Fruit fly (Drosophila melanogaster) whole organism, adult: Measurements from ENCODE around the gene Pex16.

Source experiments
- CG11617 ChIP-seq: fragments of 200-800 bp; sonication (Bioruptor generic); optimal IDR thresholded peaks from 2 replicates; lab custom pipeline; 2017; ENCODE audit warnings: mild to moderate bottlenecking, missing biosample characterization, missing genetic modification reagents, missing genetic modification characterization
- CG12768 ChIP-seq: fragments of 200-800 bp; sonication (Bioruptor generic); optimal IDR thresholded peaks from 2 replicates; lab custom pipeline; 2017; ENCODE audit warnings: missing biosample characterization, missing genetic modification characterization, mild to moderate bottlenecking, moderate library complexity, missing genetic modification reagents
- CG1620 ChIP-seq: fragments of 200-800 bp; sonication (Bioruptor generic); optimal IDR thresholded peaks from 2 replicates; lab custom pipeline; 2016; ENCODE audit warnings: missing biosample characterization, missing genetic modification characterization
- CG5204 ChIP-seq: fragments of 200-800 bp; sonication (Bioruptor generic); optimal IDR thresholded peaks from 2 replicates; lab custom pipeline; 2016; ENCODE audit warnings: missing biosample characterization, missing genetic modification characterization
- CG7101 ChIP-seq: fragments of 200-800 bp; sonication (Bioruptor generic); optimal IDR thresholded peaks from 2 replicates; lab custom pipeline; 2018; ENCODE audit warnings: missing biosample characterization, mild to moderate bottlenecking, missing genetic modification characterization, moderate library complexity
- Clk ChIP-seq: fragments of 200-800 bp; sonication (Bioruptor generic); optimal IDR thresholded peaks from 2 replicates; lab custom pipeline; 2017; ENCODE audit warnings: missing biosample characterization, missing genetic modification characterization
- Mnt ChIP-seq: fragments of 200-800 bp; sonication (Bioruptor generic); optimal IDR thresholded peaks from 2 replicates; lab custom pipeline; 2016; ENCODE audit warnings: missing biosample characterization, mild to moderate bottlenecking, missing genetic modification characterization
- bab1 ChIP-seq: fragments of 200-800 bp; sonication (Bioruptor generic); optimal IDR thresholded peaks from 3 replicates; lab custom pipeline; 2019; ENCODE audit warnings: missing biosample characterization, mild to moderate bottlenecking, missing genetic modification characterization, moderate library complexity
- kay ChIP-seq: fragments of 200-800 bp; sonication (Bioruptor generic); peaks from one replicate; lab custom pipeline; 2016; ENCODE audit warnings: missing biosample characterization, missing genetic modification characterization, borderline replicate concordance
- ovo ChIP-seq: fragments of 200-800 bp; sonication (Bioruptor generic); optimal IDR thresholded peaks from 2 replicates; lab custom pipeline; 2016; ENCODE audit warnings: missing biosample characterization, missing genetic modification characterization
- pad ChIP-seq: fragments of 200-800 bp; sonication (Bioruptor generic); optimal IDR thresholded peaks from 3 replicates; lab custom pipeline; 2017; ENCODE audit warnings: missing biosample characterization, missing genetic modification characterization, mild to moderate bottlenecking, moderate library complexity, missing genetic modification reagents
- tj ChIP-seq: fragments of 200-800 bp; sonication (Bioruptor generic); optimal IDR thresholded peaks from 3 replicates; lab custom pipeline; 2017; ENCODE audit warnings: missing biosample characterization, mild to moderate bottlenecking, missing genetic modification characterization, moderate library complexity
- toe ChIP-seq: fragments of 200-800 bp; sonication (Bioruptor generic); optimal IDR thresholded peaks from 2 replicates; lab custom pipeline; 2016; ENCODE audit warnings: missing biosample characterization, missing genetic modification characterization

dm6 chr3L:20784394-20784793 lies 6.3 kb upstream of the Pex16 start:
- TF ChIP-seq bab1 (no peak), CG12768 (GFP tag; lab: Kevin White, UChicago) (no peak), CG11617 (GFP tag; lab: Kevin White, UChicago) (no peak), toe (GFP tag; lab: Kevin White, UChicago) (no peak), kay (GFP tag; lab: Kevin White, UChicago) (no peak), Clk (GFP tag; lab: Kevin White, UChicago) (no peak), Mnt (GFP tag; lab: Kevin White, UChicago) (no peak), CG1620 (no peak), tj (GFP tag; lab: Kevin White, UChicago) (no peak), CG5204 (GFP tag; lab: Kevin White, UChicago) (no peak), pad (GFP tag; lab: Kevin White, UChicago) (no peak), ovo (GFP tag; lab: Kevin White, UChicago) (no peak), CG7101 (no peak)
